Worm (Caenorhabditis elegans) whole organism, L2 larva: ENCODE data around the gene lap-1.

ENCODE experiments used
- F13H6.1 ChIP-seq: sonication (generic microtip); optimal IDR thresholded peaks from 2 replicates; lab custom pipeline; 2016; ENCODE audit warnings: missing genetic modification characterization, missing compliant biosample characterization
- ama-1 ChIP-seq: fragments of 150-350 bp; optimal IDR thresholded peaks from 2 replicates; lab custom pipeline; 2018; ENCODE audit warnings: inconsistent platforms
- crh-2 ChIP-seq: sonication (generic microtip); optimal IDR thresholded peaks from 2 replicates; lab custom pipeline; 2017; ENCODE audit warnings: missing biosample characterization, missing genetic modification characterization
- elt-1 ChIP-seq: fragments of 150-350 bp; optimal IDR thresholded peaks from 2 replicates; lab custom pipeline; 2014; ENCODE audit warnings: missing biosample characterization, missing genetic modification characterization
- nhr-129 ChIP-seq: fragments of 150-350 bp; optimal IDR thresholded peaks from 2 replicates; lab custom pipeline; 2014; ENCODE audit warnings: missing biosample characterization, missing genetic modification characterization
- nhr-25 ChIP-seq: fragments of 150-350 bp; sonication (generic microtip); optimal IDR thresholded peaks from 3 replicates; lab custom pipeline; 2014; ENCODE audit warnings: missing biosample characterization, missing genetic modification characterization

ce11 chrIII:8413501-8413900, 11.8 kb upstream of the lap-1 start:
- TF ChIP-seq elt-1 (tag; lab: Kevin White, UChicago) = no peak
- TF ChIP-seq nhr-25 (tag; lab: Kevin White, UChicago) = no peak
- no peak for TF ChIP-seq nhr-129 (tag; lab: Kevin White, UChicago)
- TF ChIP-seq F13H6.1 (tag; lab: Kevin White, UChicago) = no peak
- no peak for TF ChIP-seq ama-1
- TF ChIP-seq crh-2 (tag; lab: Kevin White, UChicago) = no peak
